Fruit fly (Drosophila melanogaster): Measurements from ENCODE around the gene Set8.

Set8 gene

dm6 chr3R:14297489-14297888 is 18.3 kb upstream of the Set8 start:
- TF ChIP-seq CG1620 (GFP tag; optimal IDR thresholded peaks at IDR 0.05), result no peak
- no peak for TF ChIP-seq CG11617 (GFP tag; optimal IDR thresholded peaks at IDR 0.05)
- TF ChIP-seq tj (GFP tag; optimal IDR thresholded peaks at IDR 0.05), result no peak
- no peak for TF ChIP-seq toe (GFP tag; optimal IDR thresholded peaks at IDR 0.05)
- no peak for TF ChIP-seq CG14711 (tag; optimal IDR thresholded peaks at IDR 0.05)
- TF ChIP-seq ovo (GFP tag; optimal IDR thresholded peaks at IDR 0.05), result no peak
- TF ChIP-seq bab1 (GFP tag; optimal IDR thresholded peaks at IDR 0.05), result no peak
- no peak for TF ChIP-seq CG5204 (GFP tag; optimal IDR thresholded peaks at IDR 0.05)
- TF ChIP-seq cnc (optimal IDR thresholded peaks at IDR 0.05), result no peak
- TF ChIP-seq cic (GFP tag; optimal IDR thresholded peaks at IDR 0.05), result no peak
- TF ChIP-seq Mnt (GFP tag; optimal IDR thresholded peaks at IDR 0.05), result no peak
- no peak for TF ChIP-seq CG33017 (tag; optimal IDR thresholded peaks at IDR 0.05)
- TF ChIP-seq kay (GFP tag; ENCODE audit: borderline replicate concordance), result no peak
- no peak for TF ChIP-seq pad (GFP tag; optimal IDR thresholded peaks at IDR 0.05)

- TF ChIP-seq CG14711 (tag; optimal IDR thresholded peaks at IDR 0.05) (no peak), bab1 (GFP tag; optimal IDR thresholded peaks at IDR 0.05) (peak; percentile 56), CG7045 (GFP tag; optimal IDR thresholded peaks at IDR 0.05) (no peak), Clk (GFP tag; optimal IDR thresholded peaks at IDR 0.05) (no peak), CG11617 (GFP tag; optimal IDR thresholded peaks at IDR 0.05) (no peak), ovo (GFP tag; optimal IDR thresholded peaks at IDR 0.05) (peak; percentile 77), CG1620 (GFP tag; optimal IDR thresholded peaks at IDR 0.05) (no peak), CG33017 (tag; optimal IDR thresholded peaks at IDR 0.05) (no peak), Crg-1 (GFP tag; optimal IDR thresholded peaks at IDR 0.05) (no peak), CG5204 (GFP tag; optimal IDR thresholded peaks at IDR 0.05) (no peak), toe (GFP tag; optimal IDR thresholded peaks at IDR 0.05) (no peak), kay (GFP tag; ENCODE audit: borderline replicate concordance) (no peak), CG12768 (GFP tag; optimal IDR thresholded peaks at IDR 0.05) (peak; percentile 39), CG7101 (tag; optimal IDR thresholded peaks at IDR 0.05) (no peak), cic (GFP tag; optimal IDR thresholded peaks at IDR 0.05) (peak; percentile 94), pad (GFP tag; optimal IDR thresholded peaks at IDR 0.05) (peak; percentile 68), Mnt (GFP tag; optimal IDR thresholded peaks at IDR 0.05) (peak; percentile 17), tj (GFP tag; optimal IDR thresholded peaks at IDR 0.05) (peak; percentile 36), cnc (optimal IDR thresholded peaks at IDR 0.05) (no peak), Hr96 (GFP tag; optimal IDR thresholded peaks at IDR 0.05) (no peak)
Measured at dm6 chr3R:14298078-14298896, 17.6 kb upstream of the Set8 start.

- TF ChIP-seq CG14711 (tag; optimal IDR thresholded peaks at IDR 0.05), result peak; percentile 7
- no peak for TF ChIP-seq ovo (GFP tag; optimal IDR thresholded peaks at IDR 0.05)
- peak; percentile 21 for TF ChIP-seq pad (GFP tag; optimal IDR thresholded peaks at IDR 0.05)
- no peak for TF ChIP-seq Mnt (GFP tag; optimal IDR thresholded peaks at IDR 0.05)
- TF ChIP-seq cic (GFP tag; optimal IDR thresholded peaks at IDR 0.05), result peak; percentile 56
- TF ChIP-seq CG7045 (GFP tag; optimal IDR thresholded peaks at IDR 0.05), result peak; percentile 28
- TF ChIP-seq tj (GFP tag; optimal IDR thresholded peaks at IDR 0.05), result no peak
- no peak for TF ChIP-seq CG1620 (GFP tag; optimal IDR thresholded peaks at IDR 0.05)
- TF ChIP-seq CG12768 (GFP tag; optimal IDR thresholded peaks at IDR 0.05), result peak; percentile 45
Measured at dm6 chr3R:14299891-14300290, 15.9 kb upstream of the Set8 start.

dm6 chr3R:14302128-14302527 is 13.7 kb upstream of the Set8 start, which contains the start of gene IFT54:
Gene IFT54 (plus strand): TSS chr3R:14302428.
- no peak for TF ChIP-seq cnc (optimal IDR thresholded peaks at IDR 0.05)

- TF ChIP-seq CG33017 (tag; optimal IDR thresholded peaks at IDR 0.05) (no peak), cnc (optimal IDR thresholded peaks at IDR 0.05) (peak; percentile 11 to 53), pad (GFP tag; optimal IDR thresholded peaks at IDR 0.05) (peak; percentile 46)
Measured at dm6 chr3R:14307972-14308673, 7.7 kb upstream of the Set8 start.

dm6 chr3R:14308801-14309217 is 7.0 kb upstream of the Set8 start, which contains the start of gene Polr2I:
Gene Polr2I (plus strand): TSS chr3R:14309089.
- no peak for TF ChIP-seq pad (GFP tag; optimal IDR thresholded peaks at IDR 0.05)
- TF ChIP-seq bab1 (GFP tag; optimal IDR thresholded peaks at IDR 0.05), result no peak
- peak; percentile 9 for TF ChIP-seq CG11617 (GFP tag; optimal IDR thresholded peaks at IDR 0.05)
- peak; percentile 43 for TF ChIP-seq CG1620 (GFP tag; optimal IDR thresholded peaks at IDR 0.05)
- peak; percentile 51 for TF ChIP-seq CG12768 (GFP tag; optimal IDR thresholded peaks at IDR 0.05)
- TF ChIP-seq CG7045 (GFP tag; optimal IDR thresholded peaks at IDR 0.05), result peak; percentile 2
- TF ChIP-seq CG33017 (tag; optimal IDR thresholded peaks at IDR 0.05), result no peak
- peak; percentile 22 for TF ChIP-seq CG14711 (tag; optimal IDR thresholded peaks at IDR 0.05)
- TF ChIP-seq CG7101 (tag; optimal IDR thresholded peaks at IDR 0.05), result peak; percentile 33

All from whole organism, adult.